Fruit fly (Drosophila melanogaster): ENCODE data around the gene Gp93.

Gene Gp93

dm6 chr3R:27948421-27948906 lies at the start of gene Gp93 (continued):
- TF ChIP-seq org-1 (GFP tag; optimal IDR thresholded peaks at IDR 0.05) = peak; percentile 2
- TF ChIP-seq Mes4 (GFP tag; optimal IDR thresholded peaks at IDR 0.05) = no peak
- TF ChIP-seq kni (GFP tag; optimal IDR thresholded peaks at IDR 0.05) = no peak
- TF ChIP-seq Sox102F (GFP tag; optimal IDR thresholded peaks at IDR 0.05) = no peak
- TF ChIP-seq CG12155 (GFP tag; optimal IDR thresholded peaks at IDR 0.05) = peak; percentile 16
- peak; percentile 30 for TF ChIP-seq CG18599 (GFP tag; optimal IDR thresholded peaks at IDR 0.05)
- peak; percentile 2 for TF ChIP-seq chn (GFP tag; optimal IDR thresholded peaks at IDR 0.05)
- TF ChIP-seq CG2889 (GFP tag; IDR thresholded peaks at IDR 0.05) = no peak
- TF ChIP-seq CTCF (GFP tag; optimal IDR thresholded peaks at IDR 0.05) = no peak
- TF ChIP-seq ro (GFP tag; IDR thresholded peaks at IDR 0.05) = peak; percentile 45; the same call in 1 of the 2 replicates
- no peak for TF ChIP-seq sim (GFP tag; IDR thresholded peaks at IDR 0.05)
- TF ChIP-seq CG10431 (GFP tag; optimal IDR thresholded peaks at IDR 0.05) = no peak
- peak; percentile 49 for TF ChIP-seq CG12942 (GFP tag; optimal IDR thresholded peaks at IDR 0.05)
- no peak for TF ChIP-seq emc (GFP tag; optimal IDR thresholded peaks at IDR 0.05)
- TF ChIP-seq CG12659 (GFP tag; optimal IDR thresholded peaks at IDR 0.05) = peak; percentile 46
- TF ChIP-seq rib (GFP tag; IDR thresholded peaks at IDR 0.05) = no peak
- TF ChIP-seq HHEX (GFP tag; optimal IDR thresholded peaks at IDR 0.05) = peak; percentile 37
- no peak for TF ChIP-seq Max (GFP tag; optimal IDR thresholded peaks at IDR 0.05)
- peak; percentile 19 for TF ChIP-seq CG7928 (GFP tag; optimal IDR thresholded peaks at IDR 0.05)
- TF ChIP-seq lab (GFP tag; optimal IDR thresholded peaks at IDR 0.05) = no peak
- TF ChIP-seq CkIIα-i1 (GFP tag; IDR thresholded peaks at IDR 0.05) = no peak
- no peak for TF ChIP-seq grn (GFP tag; optimal IDR thresholded peaks at IDR 0.05)
- TF ChIP-seq ac (GFP tag; optimal IDR thresholded peaks at IDR 0.05) = no peak
- TF ChIP-seq sens (GFP tag) = no peak
- peak; percentile 62 for TF ChIP-seq Oli (tag; optimal IDR thresholded peaks at IDR 0.05)
- 0 out of 3 replicates have a peak, but pooled peaks have one; percentile 28 for TF ChIP-seq otp (GFP tag; IDR thresholded peaks at IDR 0.05)
- TF ChIP-seq CG3838 (GFP tag; optimal IDR thresholded peaks at IDR 0.05) = no peak
- TF ChIP-seq chinmo (GFP tag; IDR thresholded peaks at IDR 0.05; ENCODE audit: partially characterized antibody) = peak; percentile 60; the same call in 1 of the 4 replicates
- TF ChIP-seq CG3726 (GFP tag; IDR thresholded peaks at IDR 0.05) = no peak
- peak; percentile 72 for TF ChIP-seq CG18262 (tag; optimal IDR thresholded peaks at IDR 0.05)
- no peak for TF ChIP-seq gsb (GFP tag; IDR thresholded peaks at IDR 0.05)
- TF ChIP-seq dan (GFP tag; IDR thresholded peaks at IDR 0.05) = no peak
- no peak for TF ChIP-seq Doc3 (GFP tag; IDR thresholded peaks at IDR 0.05; ENCODE audit: partially characterized antibody)

- TF ChIP-seq ems (GFP tag; optimal IDR thresholded peaks at IDR 0.05) (no peak), CG3838 (GFP tag; optimal IDR thresholded peaks at IDR 0.05) (no peak), sens-2 (GFP tag; IDR thresholded peaks at IDR 0.05) (no peak), nmo (GFP tag; optimal IDR thresholded peaks at IDR 0.05) (no peak), D (optimal IDR thresholded peaks at IDR 0.05) (no peak), D (GFP tag; optimal IDR thresholded peaks at IDR 0.05) (no peak), unc-4 (GFP tag; IDR thresholded peaks at IDR 0.05; ENCODE audit: partially characterized antibody) (no peak), eyg (GFP tag; optimal IDR thresholded peaks at IDR 0.05) (no peak), CG31388 (GFP tag; optimal IDR thresholded peaks at IDR 0.05) (no peak), NC2β (GFP tag; optimal IDR thresholded peaks at IDR 0.05) (no peak), Scr (GFP tag; IDR thresholded peaks at IDR 0.05; ENCODE audit: partially characterized antibody) (no peak), tio (GFP tag; optimal IDR thresholded peaks at IDR 0.05) (no peak), CG10321 (GFP tag; IDR thresholded peaks at IDR 0.05) (no peak), CG34376 (GFP tag; optimal IDR thresholded peaks at IDR 0.05) (no peak), ERR (GFP tag; optimal IDR thresholded peaks at IDR 0.05) (no peak), B-H2 (GFP tag; optimal IDR thresholded peaks at IDR 0.05) (peak; percentile 59), Jarid2 (GFP tag; optimal IDR thresholded peaks at IDR 0.05) (peak; percentile 70), jigr1 (GFP tag; IDR thresholded peaks at IDR 0.05) (no peak), vnd (GFP tag; IDR thresholded peaks at IDR 0.05; ENCODE audit: partially characterized antibody) (no peak), dmrt99B (tag; optimal IDR thresholded peaks at IDR 0.05) (no peak), CG33557 (GFP tag; optimal IDR thresholded peaks at IDR 0.05) (no peak)
These were observed 42.8 kb upstream of the Gp93 start, which contains the start of gene CG34353 for dm6 chr3R:27905695-27906094. Gene CG34353 (minus strand): TSS chr3R:27905843.

All from whole organism, embryonic.